Fruit fly (Drosophila melanogaster) whole organism, embryonic: Measurements from ENCODE around the gene Tmtc4.
A peak's percentile ranks its signal among the peaks of the same experiment; 100 is the strongest.

Source experiments
- Antp ChIP-seq: fragments of 200-800 bp; sonication (Bioruptor generic); optimal IDR thresholded peaks from 3 replicates; lab custom pipeline; 2016; ENCODE audit warnings: missing biosample characterization, missing genetic modification characterization
- Bgb ChIP-seq: fragments of 200-800 bp; sonication (Bioruptor generic); IDR thresholded peaks from 2 replicates; pipeline ENCODE4 v1.3.6; 2022; ENCODE audit warnings: missing biosample characterization, missing genetic modification characterization; ENCODE audit not compliant: partially characterized antibody
- CG11247 ChIP-seq: fragments of 200-800 bp; sonication (Bioruptor generic); IDR thresholded peaks from 2 replicates; pipeline ENCODE4 v1.3.6; 2022; ENCODE audit warnings: missing biosample characterization, missing genetic modification characterization
- CG11696 ChIP-seq: fragments of 200-800 bp; sonication (Bioruptor generic); IDR thresholded peaks from 2 replicates; pipeline ENCODE4 v1.3.6; 2022; ENCODE audit warnings: missing biosample characterization, missing genetic modification characterization
- CG12155 ChIP-seq: fragments of 200-800 bp; sonication (Bioruptor generic); optimal IDR thresholded peaks from 3 replicates; lab custom pipeline; 2016; ENCODE audit warnings: missing biosample characterization, missing genetic modification characterization
- CG12659 ChIP-seq: fragments of 200-800 bp; sonication (Bioruptor generic); optimal IDR thresholded peaks from 3 replicates; lab custom pipeline; 2017; ENCODE audit warnings: mild to moderate bottlenecking, missing biosample characterization, missing genetic modification reagents, missing genetic modification characterization
- CG12744 ChIP-seq: fragments of 200-800 bp; sonication (Bioruptor generic); optimal IDR thresholded peaks from 2 replicates; lab custom pipeline; 2016; ENCODE audit warnings: missing biosample characterization, missing genetic modification characterization
- CG13296 ChIP-seq: fragments of 200-800 bp; sonication (Bioruptor generic); optimal IDR thresholded peaks from 3 replicates; lab custom pipeline; 2018; ENCODE audit warnings: missing biosample characterization, mild to moderate bottlenecking, missing genetic modification characterization
- CG13424 ChIP-seq: fragments of 200-800 bp; sonication (Bioruptor generic); optimal IDR thresholded peaks from 2 replicates; lab custom pipeline; 2019; ENCODE audit warnings: missing biosample characterization, mild to moderate bottlenecking, missing genetic modification characterization, moderate library complexity
- CG14050 ChIP-seq: fragments of 200-800 bp; sonication (Bioruptor generic); IDR thresholded peaks from 3 replicates; pipeline ENCODE4 v1.3.6; 2022; ENCODE audit warnings: missing biosample characterization, missing genetic modification characterization
- CG14441 ChIP-seq: fragments of 200-800 bp; sonication (Bioruptor generic); IDR thresholded peaks from 2 replicates; pipeline ENCODE4 v1.3.6; 2022; ENCODE audit warnings: missing biosample characterization, missing genetic modification characterization
- CG15696 ChIP-seq: fragments of 200-800 bp; sonication (Bioruptor generic); optimal IDR thresholded peaks from 2 replicates; lab custom pipeline; 2019; ENCODE audit warnings: missing biosample characterization, mild to moderate bottlenecking, missing genetic modification characterization, moderate library complexity
- CG17802 ChIP-seq: fragments of 200-800 bp; sonication (Bioruptor generic); optimal IDR thresholded peaks from 2 replicates; lab custom pipeline; 2018; ENCODE audit warnings: missing biosample characterization, mild to moderate bottlenecking, missing genetic modification characterization, moderate library complexity
- CG17829 ChIP-seq: fragments of 200-800 bp; optimal IDR thresholded peaks from 2 replicates; lab custom pipeline; 2019; ENCODE audit warnings: missing biosample characterization, mild to moderate bottlenecking, missing genetic modification characterization, moderate library complexity
- CG1832 ChIP-seq: fragments of 200-800 bp; sonication (Bioruptor generic); optimal IDR thresholded peaks from 2 replicates; lab custom pipeline; 2017; ENCODE audit warnings: missing biosample characterization, mild to moderate bottlenecking, missing genetic modification characterization, inconsistent platforms
- CG2678 ChIP-seq: fragments of 200-800 bp; sonication (Bioruptor generic); optimal IDR thresholded peaks from 3 replicates; lab custom pipeline; 2019; ENCODE audit warnings: missing biosample characterization, mild to moderate bottlenecking, missing genetic modification characterization, moderate library complexity
- CG30431 ChIP-seq: fragments of 200-800 bp; sonication (Bioruptor generic); optimal IDR thresholded peaks from 2 replicates; lab custom pipeline; 2017; ENCODE audit warnings: missing biosample characterization, missing genetic modification characterization
- CG32772 ChIP-seq: fragments of 200-800 bp; sonication (Bioruptor generic); IDR thresholded peaks from 2 replicates; pipeline ENCODE4 v1.3.6; 2022; ENCODE audit warnings: missing biosample characterization, missing genetic modification characterization
- CG34224 ChIP-seq: fragments of 200-800 bp; sonication (Bioruptor generic); IDR thresholded peaks from 3 replicates; pipeline ENCODE4 v1.3.6; 2022; ENCODE audit warnings: missing biosample characterization, missing genetic modification characterization; ENCODE audit not compliant: partially characterized antibody
- CG43689 ChIP-seq: fragments of 200-800 bp; sonication (Bioruptor generic); IDR thresholded peaks from 2 replicates; pipeline ENCODE4 v1.3.6; 2022; ENCODE audit warnings: missing biosample characterization, missing genetic modification characterization
- CG4730 ChIP-seq: fragments of 200-800 bp; sonication (Bioruptor generic); IDR thresholded peaks from 2 replicates; pipeline ENCODE4 v1.3.6; 2022; ENCODE audit warnings: missing biosample characterization, missing genetic modification characterization
- CG5953 ChIP-seq: fragments of 200-800 bp; sonication (Bioruptor generic); IDR thresholded peaks from 2 replicates; pipeline ENCODE4 v1.3.6; 2022; ENCODE audit warnings: missing biosample characterization, missing genetic modification characterization
- CG7357 ChIP-seq: fragments of 200-800 bp; sonication (Bioruptor generic); IDR thresholded peaks from 3 replicates; pipeline ENCODE4 v1.3.6; 2022; ENCODE audit warnings: missing biosample characterization, missing genetic modification characterization
- CG8281 ChIP-seq: fragments of 200-800 bp; sonication (Bioruptor generic); optimal IDR thresholded peaks from 2 replicates; lab custom pipeline; 2018; ENCODE audit warnings: missing biosample characterization, mild to moderate bottlenecking, missing genetic modification characterization, moderate library complexity
- CG9817 ChIP-seq: fragments of 200-800 bp; sonication (Bioruptor generic); optimal IDR thresholded peaks from 2 replicates; lab custom pipeline; 2018; ENCODE audit warnings: missing biosample characterization, mild to moderate bottlenecking, missing genetic modification characterization, moderate library complexity
- CG9876 ChIP-seq: fragments of 200-800 bp; sonication (Bioruptor generic); optimal IDR thresholded peaks from 2 replicates; lab custom pipeline; 2016; ENCODE audit warnings: missing biosample characterization, missing genetic modification characterization
- HHEX ChIP-seq: fragments of 200-800 bp; sonication (Bioruptor generic); optimal IDR thresholded peaks from 3 replicates; lab custom pipeline; 2017; ENCODE audit warnings: missing biosample characterization, mild to moderate bottlenecking, missing genetic modification characterization, missing genetic modification reagents
- HmgZ ChIP-seq: fragments of 200-800 bp; sonication (Bioruptor generic); optimal IDR thresholded peaks from 2 replicates; lab custom pipeline; 2018; ENCODE audit warnings: missing biosample characterization, mild to moderate bottlenecking, missing genetic modification characterization
- Lim3 ChIP-seq: fragments of 200-800 bp; sonication (Bioruptor generic); IDR thresholded peaks from 2 replicates; pipeline ENCODE4 v1.3.6; 2022; ENCODE audit warnings: missing biosample characterization, missing genetic modification characterization
- Nf-YB ChIP-seq: fragments of 200-800 bp; sonication (Bioruptor generic); optimal IDR thresholded peaks from 3 replicates; lab custom pipeline; 2019; ENCODE audit warnings: missing biosample characterization, mild to moderate bottlenecking, missing genetic modification characterization, moderate library complexity
- NfI ChIP-seq: fragments of 200-800 bp; sonication (Bioruptor generic); optimal IDR thresholded peaks from 3 replicates; lab custom pipeline; 2018; ENCODE audit warnings: missing biosample characterization, mild to moderate bottlenecking, missing genetic modification characterization, moderate library complexity
- Sin3A ChIP-seq: fragments of >200 bp; optimal IDR thresholded peaks from 2 replicates; lab custom pipeline; 2018
- Sox100B ChIP-seq: fragments of 200-800 bp; sonication (Bioruptor generic); optimal IDR thresholded peaks from 3 replicates; lab custom pipeline; 2018; ENCODE audit warnings: missing biosample characterization, mild to moderate bottlenecking, missing genetic modification characterization
- chinmo ChIP-seq: fragments of 200-800 bp; sonication (Bioruptor generic); IDR thresholded peaks from 4 replicates; pipeline ENCODE4 v1.3.6; 2022; ENCODE audit warnings: missing biosample characterization, missing genetic modification characterization; ENCODE audit not compliant: partially characterized antibody
- dm ChIP-seq: fragments of 200-800 bp; sonication (Bioruptor generic); optimal IDR thresholded peaks from 3 replicates; lab custom pipeline; 2016; ENCODE audit warnings: missing biosample characterization, missing genetic modification characterization
- esg ChIP-seq: fragments of 200-800 bp; sonication (Bioruptor generic); conservative IDR thresholded peaks from 2 replicates; pipeline ENCODE4 v1.3.6; 2022; ENCODE audit warnings: missing biosample characterization, missing genetic modification characterization
- eyg ChIP-seq: fragments of 200-800 bp; sonication (Bioruptor generic); optimal IDR thresholded peaks from 3 replicates; lab custom pipeline; 2016; ENCODE audit warnings: missing biosample characterization, missing genetic modification characterization
- fru ChIP-seq: fragments of >200 bp; optimal IDR thresholded peaks from 2 replicates; lab custom pipeline; 2017
- grau ChIP-seq: fragments of 200-800 bp; optimal IDR thresholded peaks from 3 replicates; lab custom pipeline; 2019; ENCODE audit warnings: missing biosample characterization, mild to moderate bottlenecking, missing genetic modification characterization, moderate library complexity
- klu ChIP-seq: fragments of 200-800 bp; sonication (Bioruptor generic); IDR thresholded peaks from 2 replicates; pipeline ENCODE4 v1.3.6; 2022; ENCODE audit warnings: missing biosample characterization, missing genetic modification characterization
- kni ChIP-seq: fragments of 200-800 bp; sonication (Bioruptor generic); optimal IDR thresholded peaks from 3 replicates; lab custom pipeline; 2017; ENCODE audit warnings: mild to moderate bottlenecking, missing biosample characterization, missing genetic modification reagents, missing genetic modification characterization
- knrl ChIP-seq: fragments of 200-800 bp; sonication (Bioruptor generic); IDR thresholded peaks from 3 replicates; pipeline ENCODE4 v1.3.6; 2022; ENCODE audit warnings: missing biosample characterization, missing genetic modification characterization; ENCODE audit not compliant: partially characterized antibody
- lab ChIP-seq: fragments of 200-800 bp; sonication (Bioruptor generic); optimal IDR thresholded peaks from 3 replicates; lab custom pipeline; 2017; ENCODE audit warnings: missing biosample characterization, missing genetic modification characterization, mild to moderate bottlenecking, moderate library complexity, missing genetic modification reagents
- lbe ChIP-seq: fragments of 200-800 bp; sonication (Bioruptor generic); optimal IDR thresholded peaks from 2 replicates; lab custom pipeline; 2016; ENCODE audit warnings: missing biosample characterization, mild to moderate bottlenecking, missing genetic modification characterization
- mld ChIP-seq: fragments of 200-800 bp; sonication (Bioruptor generic); IDR thresholded peaks from 3 replicates; pipeline ENCODE4 v1.3.6; 2022; ENCODE audit warnings: missing biosample characterization, missing genetic modification characterization; ENCODE audit not compliant: partially characterized antibody
- p53 ChIP-seq: fragments of 200-800 bp; sonication (Bioruptor generic); optimal IDR thresholded peaks from 2 replicates; lab custom pipeline; 2016; ENCODE audit warnings: missing biosample characterization, missing genetic modification characterization
- ro ChIP-seq: fragments of 200-800 bp; sonication (Bioruptor generic); IDR thresholded peaks from 2 replicates; pipeline ENCODE4 v1.3.6; 2022; ENCODE audit warnings: missing biosample characterization, missing genetic modification characterization
- sqz ChIP-seq: fragments of 200-800 bp; sonication (Bioruptor generic); optimal IDR thresholded peaks from 3 replicates; lab custom pipeline; 2018; ENCODE audit warnings: missing biosample characterization, mild to moderate bottlenecking, missing genetic modification characterization
- sug ChIP-seq: fragments of 200-800 bp; optimal IDR thresholded peaks from 2 replicates; lab custom pipeline; 2019; ENCODE audit warnings: missing biosample characterization, mild to moderate bottlenecking, missing genetic modification characterization, moderate library complexity
- ttk ChIP-seq: fragments of 200-800 bp; sonication (Bioruptor generic); IDR thresholded peaks from 2 replicates; pipeline ENCODE4 v2.1.2; 2022; ENCODE audit warnings: missing biosample characterization, missing genetic modification characterization
- unpg ChIP-seq: fragments of 200-800 bp; sonication (Bioruptor generic); optimal IDR thresholded peaks from 3 replicates; lab custom pipeline; 2018; ENCODE audit warnings: missing biosample characterization, mild to moderate bottlenecking, missing genetic modification characterization, moderate library complexity

Gene Tmtc4

DNA sequence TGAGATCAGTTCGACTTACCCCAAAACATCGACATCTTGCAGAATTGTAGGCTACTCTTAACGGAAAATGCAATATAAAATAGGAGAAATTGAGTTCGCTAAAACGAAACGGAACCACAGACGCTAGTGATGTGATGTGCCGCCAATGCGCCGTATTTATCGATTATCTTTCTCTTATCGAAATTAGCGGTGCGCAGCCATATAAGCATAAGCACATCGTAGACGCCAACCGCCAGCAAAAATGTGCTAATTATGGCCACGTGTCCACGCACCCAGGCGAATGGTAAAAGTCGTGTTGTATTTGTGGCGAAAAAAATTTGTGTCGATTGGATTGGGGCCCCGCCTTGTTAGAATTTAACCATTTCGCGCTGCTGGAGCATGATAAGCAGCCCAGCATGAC is 18.0 kb upstream of the Tmtc4 start, which contains the start of the genes Fkbp39 and Cyfip (continued):
- TF ChIP-seq knrl (GFP tag; lab: Robert Waterston, UW): peak; percentile 68
- peak; percentile 40; the same call in 1 of the 3 replicates for TF ChIP-seq mld (GFP tag; lab: Robert Waterston, UW)
- peak; percentile 78 for TF ChIP-seq CG32772 (GFP tag; lab: Robert Waterston, UW)
- TF ChIP-seq NfI (GFP tag; lab: Kevin White, UChicago): peak; percentile 34
- TF ChIP-seq dm: peak; percentile 97
- TF ChIP-seq Antp: peak; percentile 63
- TF ChIP-seq CG17802 (tag; lab: Kevin White, UChicago): no peak
- TF ChIP-seq esg: no peak
- TF ChIP-seq p53 (GFP tag; lab: Kevin White, UChicago): peak; percentile 62
- peak; percentile 55 for TF ChIP-seq CG12155 (GFP tag; lab: Kevin White, UChicago)
- TF ChIP-seq klu (GFP tag; lab: Robert Waterston, UW): no peak
- TF ChIP-seq CG17829 (tag; lab: Kevin White, UChicago): peak; percentile 77
- no peak for TF ChIP-seq CG4730
- TF ChIP-seq unpg (GFP tag; lab: Kevin White, UChicago): no peak
- peak; percentile 52 for TF ChIP-seq CG9876 (GFP tag; lab: Kevin White, UChicago)
- peak; percentile 2 for TF ChIP-seq CG13296 (GFP tag; lab: Kevin White, UChicago)
- TF ChIP-seq CG7357 (GFP tag; lab: Robert Waterston, UW): no peak
- no peak for TF ChIP-seq lab (GFP tag; lab: Kevin White, UChicago)
- no peak for TF ChIP-seq CG43689 (GFP tag; lab: Robert Waterston, UW)
- TF ChIP-seq CG12744 (GFP tag; lab: Kevin White, UChicago): no peak
- no peak for TF ChIP-seq CG11696 (GFP tag; lab: Robert Waterston, UW)
- no peak for TF ChIP-seq Sox100B (GFP tag; lab: Kevin White, UChicago)
- TF ChIP-seq CG12659 (GFP tag; lab: Kevin White, UChicago): peak; percentile 91
- TF ChIP-seq HmgZ (tag; lab: Kevin White, UChicago): peak; percentile 91
- TF ChIP-seq CG15696 (tag; lab: Kevin White, UChicago): no peak
- TF ChIP-seq Bgb (GFP tag; lab: Robert Waterston, UW): peak; percentile 90
- peak; percentile 82 for TF ChIP-seq CG34224 (GFP tag; lab: Robert Waterston, UW)
- TF ChIP-seq CG14050 (GFP tag; lab: Robert Waterston, UW): no peak
- TF ChIP-seq grau: peak; percentile 48
- 0 out of 4 replicates have a peak, but pooled peaks have one; percentile 65 for TF ChIP-seq chinmo (GFP tag; lab: Robert Waterston, UW)
- no peak for TF ChIP-seq ttk (GFP tag; lab: Robert Waterston, UW)
- TF ChIP-seq lbe (GFP tag; lab: Kevin White, UChicago): no peak
- TF ChIP-seq CG5953: no peak
- 0 out of 2 replicates have a peak, but pooled peaks have one; percentile 20 for TF ChIP-seq CG11247 (GFP tag; lab: Robert Waterston, UW)
- no peak for TF ChIP-seq fru (lab: Kevin White, UChicago)
- no peak for TF ChIP-seq Lim3 (GFP tag; lab: Robert Waterston, UW)
- peak; percentile 84 for TF ChIP-seq Sin3A (lab: Kevin White, UChicago)
- TF ChIP-seq CG1832 (GFP tag; lab: Kevin White, UChicago): no peak
- TF ChIP-seq sug (tag; lab: Kevin White, UChicago): peak; percentile 64
- TF ChIP-seq CG2678 (tag; lab: Kevin White, UChicago): no peak
- TF ChIP-seq CG30431 (GFP tag; lab: Kevin White, UChicago): no peak
- TF ChIP-seq CG8281 (tag; lab: Kevin White, UChicago): no peak
- TF ChIP-seq Nf-YB: peak; percentile 48
- no peak for TF ChIP-seq sqz (GFP tag; lab: Kevin White, UChicago)
- TF ChIP-seq ro (GFP tag; lab: Robert Waterston, UW): no peak
- no peak for TF ChIP-seq HHEX (GFP tag; lab: Kevin White, UChicago)
- TF ChIP-seq CG14441: no peak
- no peak for TF ChIP-seq kni (GFP tag; lab: Kevin White, UChicago)
- TF ChIP-seq CG13424: peak; percentile 26
- TF ChIP-seq eyg (GFP tag; lab: Kevin White, UChicago): no peak
- peak; percentile 20 for TF ChIP-seq CG9817 (tag; lab: Kevin White, UChicago)
